Fruit fly (Drosophila melanogaster) Kc167 (cell line): ENCODE results near the gene Snm1.

Experiments used
- Myc ChIP-seq: fragments of >200 bp; optimal IDR thresholded peaks from 2 replicates; lab custom pipeline; 2017; ENCODE audit warnings: missing external identifiers
- Sin3A ChIP-seq: fragments of >200 bp; optimal IDR thresholded peaks from 2 replicates; lab custom pipeline; 2018; ENCODE audit warnings: missing external identifiers
- h ChIP-seq: fragments of >200 bp; optimal IDR thresholded peaks from 3 replicates; lab custom pipeline; 2018; ENCODE audit warnings: missing external identifiers
- insv ChIP-seq: fragments of >200 bp; optimal IDR thresholded peaks from 3 replicates; lab custom pipeline; 2018; ENCODE audit warnings: missing external identifiers
- psq ChIP-seq: fragments of >200 bp; optimal IDR thresholded peaks from 2 replicates; lab custom pipeline; 2017; ENCODE audit warnings: missing external identifiers
- ttk ChIP-seq: sonication (Bioruptor generic); optimal IDR thresholded peaks from 2 replicates; lab custom pipeline; 2017; ENCODE audit warnings: missing external identifiers

Gene Snm1

DNA sequence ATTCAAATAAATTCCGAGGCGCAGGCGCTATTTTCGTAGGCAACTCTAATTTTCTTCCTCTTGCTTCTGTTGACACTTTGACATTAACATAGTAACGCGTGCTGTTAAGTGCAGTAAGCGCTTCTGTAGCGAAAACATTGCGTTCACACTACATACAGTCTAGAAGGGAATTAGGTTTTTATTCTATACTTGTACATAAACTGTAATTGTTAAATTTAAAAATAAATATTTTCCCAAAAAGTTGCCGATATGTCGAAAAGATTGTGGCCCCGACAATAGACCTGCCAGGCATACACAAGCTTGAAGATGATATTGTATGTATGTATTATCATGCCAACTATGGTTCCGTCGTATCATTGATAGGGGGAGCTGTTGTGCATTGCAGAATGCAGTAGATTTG, 51.6 kb downstream of the Snm1 start, which contains the start of gene asl:
asl (minus strand) TSS at position 67 of the 400 bp plus-strand sequence.
- no peak for TF ChIP-seq Myc (lab: Kevin White, UChicago)
- TF ChIP-seq ttk (lab: Kevin White, UChicago), result no peak
- no peak for TF ChIP-seq Sin3A (lab: Kevin White, UChicago)
- TF ChIP-seq psq (lab: Kevin White, UChicago), result no peak
- TF ChIP-seq insv (lab: Kevin White, UChicago), result no peak
- TF ChIP-seq h (lab: Kevin White, UChicago), result no peak
